Fruit fly (Drosophila melanogaster): Measurements from ENCODE around the gene CG10486.

- TF ChIP-seq insv (optimal IDR thresholded peaks at IDR 0.05): no peak
- TF ChIP-seq h (optimal IDR thresholded peaks at IDR 0.05): no peak
Measured at dm6 chr3L:5873011-5873410, 33.5 kb downstream of the CG10486 start, which contains the start of gene CG18586.
